Fruit fly (Drosophila melanogaster) whole organism: Measurements from ENCODE around the gene CCT7.

Experiments used
- CG8478 ChIP-seq: fragments of >200 bp; optimal IDR thresholded peaks from 2 replicates; lab custom pipeline; 2018; ENCODE audit warnings: inconsistent platforms
- EcR ChIP-seq, 2 experiments: fragments of >200 bp; optimal IDR thresholded peaks; 2 replicates each; lab custom pipeline; 2017; ENCODE audit warnings: missing biosample characterization in 2 of 2, missing genetic modification characterization in 2 of 2, missing genetic modification reagents in 2 of 2
- pan ChIP-seq: fragments of >200 bp; optimal IDR thresholded peaks from 2 replicates; lab custom pipeline; 2017
- psq ChIP-seq: fragments of >200 bp; optimal IDR thresholded peaks from 2 replicates; lab custom pipeline; 2017
- usp ChIP-seq: fragments of >200 bp; optimal IDR thresholded peaks from 2 replicates; lab custom pipeline; 2017; ENCODE audit warnings: missing biosample characterization, missing genetic modification characterization, mixed read lengths

- TF ChIP-seq psq (lab: Kevin White, UChicago) (no peak), usp (no peak), CG8478 (lab: Kevin White, UChicago) (no peak), EcR (GFP tag; optimal IDR thresholded peaks at IDR 0.05; lab: Kevin White, UChicago) (no peak), pan (lab: Kevin White, UChicago) (no peak)
Measured at dm6 chr3R:8799866-8800265, 1.5 kb upstream of the CCT7 start.
